Fruit fly (Drosophila melanogaster): ENCODE measurements around the gene Cp15.

DNA sequence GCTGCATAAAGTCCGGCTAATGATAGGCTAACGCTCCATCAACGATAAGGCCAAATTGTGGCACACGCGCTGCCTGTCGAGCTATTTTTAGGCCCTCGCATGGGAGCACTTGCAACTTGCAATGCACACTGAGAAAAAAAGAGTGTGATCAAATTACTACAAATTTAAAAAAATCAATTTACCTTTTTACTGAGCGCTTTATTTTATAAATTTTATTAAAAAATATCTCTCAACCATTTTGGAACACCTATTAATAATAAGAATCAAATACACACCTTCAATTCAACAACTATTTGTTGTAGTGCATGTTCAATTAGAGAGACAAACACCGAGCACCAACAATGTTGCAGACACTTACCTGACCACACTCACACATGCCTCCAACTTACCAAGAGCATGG lies 37.2 kb downstream of the Cp15 start:
- TF ChIP-seq net (GFP tag; optimal IDR thresholded peaks at IDR 0.05) = no peak
- TF ChIP-seq vri (GFP tag; optimal IDR thresholded peaks at IDR 0.05) = no peak
- no peak for TF ChIP-seq Blimp-1 (GFP tag; optimal IDR thresholded peaks at IDR 0.05)
